Fruit fly (Drosophila melanogaster) whole organism, embryonic: ENCODE data around the gene CG10208.

ENCODE experiments used
- Adf1 ChIP-seq: fragments of 200-800 bp; sonication (Bioruptor generic); IDR thresholded peaks from 2 replicates; pipeline ENCODE4 v1.3.6; 2022; ENCODE audit warnings: missing biosample characterization, missing genetic modification characterization
- Asciz ChIP-seq: fragments of 200-800 bp; sonication (Bioruptor generic); optimal IDR thresholded peaks from 2 replicates; lab custom pipeline; 2017; ENCODE audit warnings: missing biosample characterization, mild to moderate bottlenecking, missing genetic modification characterization, missing genetic modification reagents
- BEAF-32 ChIP-seq: fragments of 200-800 bp; sonication (Bioruptor generic); optimal IDR thresholded peaks from 3 replicates; lab custom pipeline; 2017; ENCODE audit warnings: missing biosample characterization, missing genetic modification characterization, mild to moderate bottlenecking, moderate library complexity, missing genetic modification reagents
- CG11456 ChIP-seq: fragments of 200-800 bp; sonication (Bioruptor generic); IDR thresholded peaks from 3 replicates; pipeline ENCODE4 v1.3.6; 2022; ENCODE audit warnings: missing biosample characterization, missing genetic modification characterization
- CG15479 ChIP-seq: fragments of 200-800 bp; sonication (Bioruptor generic); optimal IDR thresholded peaks from 3 replicates; lab custom pipeline; 2019; ENCODE audit warnings: missing biosample characterization, mild to moderate bottlenecking, missing genetic modification characterization, moderate library complexity
- CG15696 ChIP-seq: fragments of 200-800 bp; sonication (Bioruptor generic); optimal IDR thresholded peaks from 2 replicates; lab custom pipeline; 2019; ENCODE audit warnings: missing biosample characterization, mild to moderate bottlenecking, missing genetic modification characterization, moderate library complexity
- CG16815 ChIP-seq: fragments of 200-800 bp; sonication (Bioruptor generic); optimal IDR thresholded peaks from 3 replicates; lab custom pipeline; 2017; ENCODE audit warnings: missing biosample characterization, mild to moderate bottlenecking, missing genetic modification characterization
- CG17361 ChIP-seq: fragments of 200-800 bp; sonication (Bioruptor generic); IDR thresholded peaks from 3 replicates; pipeline ENCODE4 v1.3.6; 2022; ENCODE audit warnings: missing biosample characterization, missing genetic modification characterization
- CG17802 ChIP-seq: fragments of 200-800 bp; sonication (Bioruptor generic); optimal IDR thresholded peaks from 2 replicates; lab custom pipeline; 2018; ENCODE audit warnings: missing biosample characterization, mild to moderate bottlenecking, missing genetic modification characterization, moderate library complexity
- CG18011 ChIP-seq: fragments of 200-800 bp; sonication (Bioruptor generic); optimal IDR thresholded peaks from 2 replicates; lab custom pipeline; 2017; ENCODE audit warnings: missing biosample characterization, missing genetic modification characterization, mild to moderate bottlenecking, moderate library complexity, missing genotype
- CG2199 ChIP-seq: fragments of 200-800 bp; sonication (Bioruptor generic); IDR thresholded peaks from 3 replicates; pipeline ENCODE4 v1.3.6; 2022; ENCODE audit warnings: missing biosample characterization, missing genetic modification characterization
- CG31441 ChIP-seq: fragments of 200-800 bp; sonication (Bioruptor generic); IDR thresholded peaks from 2 replicates; pipeline ENCODE4 v1.3.6; 2022; ENCODE audit warnings: missing biosample characterization, missing genetic modification characterization
- CG32767 ChIP-seq: fragments of 200-800 bp; sonication (Bioruptor generic); IDR thresholded peaks from 2 replicates; pipeline ENCODE4 v1.3.6; 2022; ENCODE audit warnings: missing biosample characterization, missing genetic modification characterization
- CG3281 ChIP-seq: fragments of 200-800 bp; sonication (Bioruptor generic); optimal IDR thresholded peaks from 3 replicates; lab custom pipeline; 2017; ENCODE audit warnings: missing biosample characterization, mild to moderate bottlenecking, missing genetic modification characterization
- CG4617 ChIP-seq: fragments of 200-800 bp; sonication (Bioruptor generic); optimal IDR thresholded peaks from 3 replicates; lab custom pipeline; 2016; ENCODE audit warnings: missing biosample characterization, missing genetic modification characterization, borderline replicate concordance
- CG4707 ChIP-seq: fragments of 200-800 bp; sonication (Bioruptor generic); optimal IDR thresholded peaks from 2 replicates; lab custom pipeline; 2018; ENCODE audit warnings: missing biosample characterization, mild to moderate bottlenecking, missing genetic modification characterization, moderate library complexity
- CG6254 ChIP-seq: fragments of 200-800 bp; sonication (Bioruptor generic); optimal IDR thresholded peaks from 3 replicates; lab custom pipeline; 2017; ENCODE audit warnings: mild to moderate bottlenecking, missing biosample characterization, missing genetic modification reagents, missing genetic modification characterization
- CG7745 ChIP-seq: fragments of 200-800 bp; sonication (Bioruptor generic); optimal IDR thresholded peaks from 2 replicates; lab custom pipeline; 2018; ENCODE audit warnings: missing biosample characterization, mild to moderate bottlenecking, missing genetic modification characterization, moderate library complexity
- CG9609 ChIP-seq: fragments of 200-800 bp; sonication (Bioruptor generic); optimal IDR thresholded peaks from 3 replicates; lab custom pipeline; 2016; ENCODE audit warnings: missing biosample characterization, missing genetic modification characterization
- CkIIα-i1 ChIP-seq: fragments of 200-800 bp; sonication (Bioruptor generic); IDR thresholded peaks from 2 replicates; pipeline ENCODE4 v1.3.6; 2022; ENCODE audit warnings: missing biosample characterization, missing genetic modification characterization
- Dad ChIP-seq: fragments of 200-800 bp; sonication (Bioruptor generic); optimal IDR thresholded peaks from 3 replicates; lab custom pipeline; 2016; ENCODE audit warnings: missing biosample characterization, missing genetic modification characterization
- Dbx ChIP-seq: fragments of 200-800 bp; sonication (Bioruptor generic); IDR thresholded peaks from 3 replicates; pipeline ENCODE4 v1.3.6; 2022; ENCODE audit warnings: missing biosample characterization, missing genetic modification characterization
- Hey ChIP-seq: fragments of 200-800 bp; sonication (Bioruptor generic); optimal IDR thresholded peaks from 3 replicates; lab custom pipeline; 2018; ENCODE audit warnings: missing biosample characterization, mild to moderate bottlenecking, missing genetic modification characterization
- Meics ChIP-seq: fragments of 200-800 bp; sonication (Bioruptor generic); optimal IDR thresholded peaks from 2 replicates; lab custom pipeline; 2017; ENCODE audit warnings: missing biosample characterization, mild to moderate bottlenecking, missing genetic modification characterization
- NC2β ChIP-seq: fragments of 200-800 bp; sonication (Bioruptor generic); optimal IDR thresholded peaks from 2 replicates; lab custom pipeline; 2016; ENCODE audit warnings: missing biosample characterization, missing genetic modification characterization
- Nf-YB ChIP-seq: fragments of 200-800 bp; sonication (Bioruptor generic); optimal IDR thresholded peaks from 3 replicates; lab custom pipeline; 2019; ENCODE audit warnings: missing biosample characterization, mild to moderate bottlenecking, missing genetic modification characterization, moderate library complexity
- Opbp ChIP-seq: fragments of 200-800 bp; sonication (Bioruptor generic); IDR thresholded peaks from 3 replicates; pipeline ENCODE4 v1.3.6; 2022; ENCODE audit warnings: missing biosample characterization, missing genetic modification characterization; ENCODE audit not compliant: partially characterized antibody
- Ptx1 ChIP-seq: fragments of 200-800 bp; sonication (Bioruptor generic); IDR thresholded peaks from 2 replicates; pipeline ENCODE4 v1.3.6; 2022; ENCODE audit warnings: missing biosample characterization, missing genetic modification characterization
- Sin3A ChIP-seq: fragments of >200 bp; optimal IDR thresholded peaks from 2 replicates; lab custom pipeline; 2018
- Sox102F ChIP-seq: fragments of 200-800 bp; sonication (Bioruptor generic); optimal IDR thresholded peaks from 2 replicates; lab custom pipeline; 2018; ENCODE audit warnings: missing biosample characterization, mild to moderate bottlenecking, missing genetic modification characterization, moderate library complexity
- Ssrp ChIP-seq: fragments of 200-800 bp; sonication (Bioruptor generic); optimal IDR thresholded peaks from 2 replicates; lab custom pipeline; 2018; ENCODE audit warnings: missing biosample characterization, mild to moderate bottlenecking, missing genetic modification characterization, moderate library complexity
- ab ChIP-seq: fragments of 200-800 bp; sonication (Bioruptor generic); optimal IDR thresholded peaks from 2 replicates; lab custom pipeline; 2016; ENCODE audit warnings: missing biosample characterization, missing genetic modification characterization
- az2 ChIP-seq: fragments of 200-800 bp; sonication (Bioruptor generic); optimal IDR thresholded peaks from 3 replicates; lab custom pipeline; 2016; ENCODE audit warnings: missing biosample characterization, missing genetic modification characterization
- bcd ChIP-seq: fragments of 200-800 bp; sonication (Bioruptor generic); optimal IDR thresholded peaks from 2 replicates; lab custom pipeline; 2017; ENCODE audit warnings: missing biosample characterization, mild to moderate bottlenecking, missing genetic modification characterization
- bigmax ChIP-seq: fragments of 200-800 bp; sonication (Bioruptor generic); optimal IDR thresholded peaks from 2 replicates; lab custom pipeline; 2018; ENCODE audit warnings: missing biosample characterization, mild to moderate bottlenecking, missing genetic modification characterization
- crc ChIP-seq: fragments of 200-800 bp; sonication (Bioruptor generic); optimal IDR thresholded peaks from 2 replicates; lab custom pipeline; 2016; ENCODE audit warnings: missing biosample characterization, missing genetic modification characterization
- da ChIP-seq: fragments of 200-800 bp; sonication (Bioruptor generic); optimal IDR thresholded peaks from 2 replicates; lab custom pipeline; 2016; ENCODE audit warnings: missing biosample characterization, missing genetic modification characterization
- dpn ChIP-seq, 2 experiments: fragments of 200-800 bp; sonication (Bioruptor generic); optimal IDR thresholded peaks; 3 replicates each; lab custom pipeline; 2016; ENCODE audit warnings: missing biosample characterization in 2 of 2, missing genetic modification characterization in 2 of 2
- dysf ChIP-seq: fragments of 200-800 bp; sonication (Bioruptor generic); IDR thresholded peaks from 3 replicates; pipeline ENCODE4 v1.3.6; 2022; ENCODE audit warnings: missing biosample characterization, missing genetic modification characterization
- esg ChIP-seq: fragments of 200-800 bp; sonication (Bioruptor generic); conservative IDR thresholded peaks from 2 replicates; pipeline ENCODE4 v1.3.6; 2022; ENCODE audit warnings: missing biosample characterization, missing genetic modification characterization
- eyg ChIP-seq: fragments of 200-800 bp; sonication (Bioruptor generic); optimal IDR thresholded peaks from 3 replicates; lab custom pipeline; 2016; ENCODE audit warnings: missing biosample characterization, missing genetic modification characterization
- fd64A ChIP-seq: fragments of 200-800 bp; sonication (Bioruptor generic); optimal IDR thresholded peaks from 3 replicates; lab custom pipeline; 2018; ENCODE audit warnings: missing biosample characterization, mild to moderate bottlenecking, missing genetic modification characterization
- gcm ChIP-seq: fragments of 200-800 bp; sonication (Bioruptor generic); optimal IDR thresholded peaks from 2 replicates; lab custom pipeline; 2019; ENCODE audit warnings: missing biosample characterization, mild to moderate bottlenecking, missing genetic modification characterization, moderate library complexity
- mirr ChIP-seq: fragments of 200-800 bp; sonication (Bioruptor generic); optimal IDR thresholded peaks from 3 replicates; lab custom pipeline; 2018; ENCODE audit warnings: missing biosample characterization, mild to moderate bottlenecking, missing genetic modification characterization
- onecut ChIP-seq: fragments of 200-800 bp; sonication (Bioruptor generic); IDR thresholded peaks from 2 replicates; pipeline ENCODE4 v1.3.6; 2022; ENCODE audit warnings: missing biosample characterization, missing genetic modification characterization
- pum ChIP-seq: fragments of 200-800 bp; sonication (Bioruptor generic); optimal IDR thresholded peaks from 2 replicates; lab custom pipeline; 2016; ENCODE audit warnings: missing biosample characterization, missing genetic modification characterization
- sd ChIP-seq: fragments of 200-800 bp; sonication (Bioruptor generic); optimal IDR thresholded peaks from 3 replicates; lab custom pipeline; 2018; ENCODE audit warnings: missing biosample characterization, mild to moderate bottlenecking, missing genetic modification characterization, moderate library complexity
- sisA ChIP-seq: fragments of 200-800 bp; sonication (Bioruptor generic); IDR thresholded peaks from 2 replicates; pipeline ENCODE4 v1.3.6; 2022; ENCODE audit warnings: missing biosample characterization, missing genetic modification characterization
- stc ChIP-seq: fragments of 200-800 bp; sonication (Bioruptor generic); IDR thresholded peaks from 2 replicates; pipeline ENCODE4 v1.3.6; 2022; ENCODE audit warnings: missing biosample characterization, missing genetic modification characterization
- wdn ChIP-seq: fragments of 200-800 bp; sonication (Bioruptor generic); IDR thresholded peaks from 2 replicates; pipeline ENCODE4 v1.3.6; 2022; ENCODE audit warnings: missing biosample characterization, missing genetic modification characterization
- yki ChIP-seq: fragments of >200 bp; optimal IDR thresholded peaks from 3 replicates; lab custom pipeline; 2018

The CG10208 gene

DNA sequence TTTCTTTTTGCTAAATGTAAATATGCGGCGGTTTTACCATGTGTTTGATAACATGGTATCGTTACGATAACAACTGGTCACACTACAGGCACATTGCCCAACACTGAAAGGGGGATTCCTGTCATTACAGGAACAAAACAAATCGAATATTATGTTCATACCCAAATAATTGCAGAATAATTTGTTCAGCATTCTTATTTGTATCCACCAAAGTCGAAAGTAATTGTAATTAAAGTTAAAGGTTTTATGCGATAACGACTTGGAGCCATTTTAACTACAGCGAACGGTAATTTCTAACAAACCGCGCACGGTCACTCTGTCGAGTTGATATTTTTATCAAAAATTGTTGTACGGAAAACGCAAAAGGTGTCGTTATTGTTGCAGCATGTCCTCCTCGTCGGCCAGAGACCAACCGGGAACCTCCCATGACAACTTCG is 6.5 kb downstream of the CG10208 start, which contains the start of the genes CG10214 and CG10375 (continued):
- TF ChIP-seq CG15479 (GFP tag; lab: Kevin White, UChicago) (peak; percentile 8), CG6254 (GFP tag; lab: Kevin White, UChicago) (no peak), CG3281 (peak; percentile 70), CG16815 (peak; percentile 20), CG31441 (no peak; the same call in none of the 2 replicates), onecut (no peak), Asciz (no peak), Adf1 (GFP tag; lab: Robert Waterston, UW) (no peak; the same call in 1 of the 2 replicates), CG4617 (GFP tag; lab: Kevin White, UChicago) (peak; percentile 95), eyg (GFP tag; lab: Kevin White, UChicago) (peak; percentile 65), Sin3A (lab: Kevin White, UChicago) (peak; percentile 93), yki (lab: Kevin White, UChicago) (no peak), sisA (GFP tag; lab: Robert Waterston, UW) (peak; percentile 60), CG18011 (GFP tag; lab: Kevin White, UChicago) (peak; percentile 8), CG32767 (GFP tag; lab: Robert Waterston, UW) (peak; percentile 32; the same call in 1 of the 2 replicates), gcm (peak; percentile 41), esg (0 out of 2 replicates have a peak, but pooled peaks have one; percentile 35), CG17802 (tag; lab: Kevin White, UChicago) (peak; percentile 35), CkIIα-i1 (GFP tag; lab: Robert Waterston, UW) (no peak), stc (GFP tag; lab: Robert Waterston, UW) (0 out of 2 replicates have a peak, but pooled peaks have one; percentile 21), CG7745 (no peak), CG15696 (tag; lab: Kevin White, UChicago) (peak; percentile 52), pum (peak; percentile 78), BEAF-32 (GFP tag; lab: Kevin White, UChicago) (peak; percentile 72), wdn (GFP tag; lab: Robert Waterston, UW) (peak; percentile 52; the same call in 1 of the 2 replicates), NC2β (GFP tag; lab: Kevin White, UChicago) (peak; percentile 83), CG9609 (peak; percentile 76), Sox102F (GFP tag; lab: Kevin White, UChicago) (peak; percentile 68), crc (GFP tag; lab: Kevin White, UChicago) (peak; percentile 64), da (peak; percentile 71), Dad (peak; percentile 77), ab (peak; percentile 46), Nf-YB (GFP tag; lab: Kevin White, UChicago) (peak; percentile 44), bigmax (GFP tag; lab: Kevin White, UChicago) (peak; percentile 37), dysf (peak; percentile 64), fd64A (no peak), dpn (GFP tag; optimal IDR thresholded peaks at IDR 0.05; lab: Kevin White, UChicago) (peak; percentile 82 to 86), mirr (GFP tag; lab: Kevin White, UChicago) (peak; percentile 57), CG11456 (no peak), CG17361 (GFP tag; lab: Robert Waterston, UW) (peak; percentile 79), Ptx1 (GFP tag; lab: Robert Waterston, UW) (peak; percentile 67), sd (tag; lab: Kevin White, UChicago) (peak; percentile 71), bcd (GFP tag; lab: Kevin White, UChicago) (peak; percentile 64), az2 (GFP tag; lab: Kevin White, UChicago) (peak; percentile 70), CG2199 (0 out of 3 replicates have a peak, but pooled peaks have one; percentile 42), Ssrp (peak; percentile 35), CG4707 (GFP tag; lab: Kevin White, UChicago) (peak; percentile 17), Opbp (GFP tag; lab: Robert Waterston, UW) (peak; percentile 7; the same call in 1 of the 3 replicates), Dbx (GFP tag; lab: Robert Waterston, UW) (peak; percentile 73; the same call in 2 of the 3 replicates), Meics (GFP tag; lab: Kevin White, UChicago) (peak; percentile 76), Hey (tag; lab: Kevin White, UChicago) (no peak)
